Worm (Caenorhabditis elegans) whole organism, young adult: ENCODE data around the gene T07A9.15.

Experiments
- C06A6.2 ChIP-seq: fragments of 200-800 bp; sonication (Bioruptor generic); conservative IDR thresholded peaks from 2 replicates; pipeline ENCODE4 v1.3.6; 2022; ENCODE audit warnings: missing genetic modification characterization, missing compliant biosample characterization
- ceh-79 ChIP-seq: sonication (generic microtip); optimal IDR thresholded peaks from 2 replicates; lab custom pipeline; 2017; ENCODE audit warnings: mild to moderate bottlenecking, missing genetic modification characterization, missing compliant biosample characterization
- him-1 ChIP-seq: sonication (generic microtip); optimal IDR thresholded peaks from 2 replicates; lab custom pipeline; 2016; ENCODE audit warnings: missing genotype, missing genetic modification reagents, missing genetic modification characterization, missing compliant biosample characterization
- madf-3 ChIP-seq: fragments of 200-800 bp; sonication (Bioruptor generic); IDR thresholded peaks from 2 replicates; pipeline ENCODE4 v1.3.6; 2022; ENCODE audit warnings: missing genetic modification reagents, missing genetic modification characterization, missing compliant biosample characterization
- mxl-1 ChIP-seq: sonication (generic microtip); optimal IDR thresholded peaks from 2 replicates; lab custom pipeline; 2016; ENCODE audit warnings: missing genetic modification characterization, missing compliant biosample characterization
- rcor-1 ChIP-seq: fragments of 200-800 bp; sonication (Bioruptor generic); IDR thresholded peaks from 2 replicates; pipeline ENCODE4 v1.3.6; 2022; ENCODE audit warnings: missing genetic modification reagents, missing genetic modification characterization, missing compliant biosample characterization
- sptf-2 ChIP-seq: fragments of 200-800 bp; sonication (Bioruptor generic); optimal IDR thresholded peaks from 2 replicates; lab custom pipeline; 2018; ENCODE audit warnings: mild to moderate bottlenecking, missing genetic modification characterization, missing compliant biosample characterization
- ztf-28 ChIP-seq: fragments of 200-800 bp; sonication (Bioruptor generic); IDR thresholded peaks from 2 replicates; pipeline ENCODE4 v1.3.6; 2022; ENCODE audit warnings: missing genetic modification reagents, missing genetic modification characterization, missing compliant biosample characterization

DNA sequence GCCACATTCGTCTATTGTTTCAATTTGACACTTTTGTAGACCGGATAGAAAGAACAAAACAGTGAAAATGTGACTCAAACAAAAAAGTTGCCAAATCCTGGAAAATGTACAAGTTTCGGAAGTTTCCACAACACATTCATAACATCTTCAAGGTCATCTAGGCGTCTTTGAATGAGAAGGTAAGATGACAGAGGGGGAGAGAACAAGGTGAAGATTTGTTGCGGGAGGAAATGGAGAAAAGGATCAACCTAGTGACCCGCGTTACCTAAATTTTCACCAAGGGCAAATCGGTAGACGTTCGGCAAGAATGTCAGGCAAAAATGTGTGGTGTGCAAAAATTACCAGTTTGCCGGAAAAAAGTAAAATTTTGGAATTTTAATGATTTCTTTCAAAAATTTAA, 15.6 kb downstream of the T07A9.15 start:
- TF ChIP-seq mxl-1 (tag; lab: Kevin White, UChicago): no peak
- TF ChIP-seq him-1 (tag; lab: Kevin White, UChicago): no peak
- no peak for TF ChIP-seq rcor-1 (GFP tag; lab: Robert Waterston, UW)
- no peak for TF ChIP-seq ceh-79
- TF ChIP-seq ztf-28 (GFP tag; lab: Robert Waterston, UW): no peak
- TF ChIP-seq sptf-2 (GFP tag; lab: Kevin White, UChicago): no peak
- no peak for TF ChIP-seq madf-3 (GFP tag; lab: Robert Waterston, UW)
- TF ChIP-seq C06A6.2 (GFP tag; lab: Robert Waterston, UW): no peak
